Worm (Caenorhabditis elegans) whole organism, midembryonic: ENCODE results near the gene Y73B6A.3.

Experiments used
- T22C8.4 ChIP-seq: fragments of 200-800 bp; sonication (Bioruptor generic); IDR thresholded peaks from 2 replicates; pipeline ENCODE4 v1.3.6; 2022; ENCODE audit warnings: missing genetic modification characterization, missing compliant biosample characterization
- cog-1 ChIP-seq: sonication (generic microtip); optimal IDR thresholded peaks from 2 replicates; lab custom pipeline; 2016; ENCODE audit warnings: missing genetic modification characterization, missing compliant biosample characterization
- flt-1 ChIP-seq: fragments of 200-800 bp; sonication (Bioruptor generic); IDR thresholded peaks from 2 replicates; pipeline ENCODE4 v1.3.6; 2022; ENCODE audit warnings: missing genetic modification characterization, missing compliant biosample characterization
- klf-2 ChIP-seq: fragments of 200-800 bp; sonication (Bioruptor generic); conservative IDR thresholded peaks from 2 replicates; pipeline ENCODE4 v1.3.6; 2022; ENCODE audit warnings: missing genetic modification reagents, missing genetic modification characterization, missing compliant biosample characterization
- med-1 ChIP-seq: sonication (generic microtip); optimal IDR thresholded peaks from 2 replicates; lab custom pipeline; 2017; ENCODE audit warnings: missing genetic modification characterization, mild to moderate bottlenecking, missing compliant biosample characterization, antibody characterized with exemption, missing genetic modification reagents; ENCODE audit not compliant: insufficient read depth
- ref-1 ChIP-seq: fragments of 200-800 bp; sonication (Bioruptor generic); conservative IDR thresholded peaks from 2 replicates; pipeline ENCODE4 v1.3.6; 2022; ENCODE audit warnings: missing genetic modification reagents, missing genetic modification characterization, missing compliant biosample characterization
- tab-1 ChIP-seq: fragments of 200-800 bp; sonication (Bioruptor generic); IDR thresholded peaks from 2 replicates; pipeline ENCODE4 v1.3.6; 2022; ENCODE audit warnings: missing genetic modification characterization, missing compliant biosample characterization
- ztf-23 ChIP-seq: fragments of 200-800 bp; sonication (Bioruptor generic); IDR thresholded peaks from 2 replicates; pipeline ENCODE4 v1.3.6; 2022; ENCODE audit warnings: missing genetic modification reagents, missing genetic modification characterization, missing compliant biosample characterization
- ztf-29 ChIP-seq: fragments of 200-800 bp; sonication (Bioruptor generic); IDR thresholded peaks from 2 replicates; pipeline ENCODE4 v1.3.6; 2022; ENCODE audit warnings: missing genetic modification reagents, missing genetic modification characterization, missing compliant biosample characterization

The Y73B6A.3 gene

ce11 chrIV:6740190-6740589 lies at the start of gene Y73B6A.3:
TSS of gene Y73B6A.3 (minus strand) at chrIV:6740290.
- TF ChIP-seq flt-1 (GFP tag; lab: Robert Waterston, UW), result no peak
- TF ChIP-seq T22C8.4 (GFP tag; lab: Robert Waterston, UW), result no peak

DNA sequence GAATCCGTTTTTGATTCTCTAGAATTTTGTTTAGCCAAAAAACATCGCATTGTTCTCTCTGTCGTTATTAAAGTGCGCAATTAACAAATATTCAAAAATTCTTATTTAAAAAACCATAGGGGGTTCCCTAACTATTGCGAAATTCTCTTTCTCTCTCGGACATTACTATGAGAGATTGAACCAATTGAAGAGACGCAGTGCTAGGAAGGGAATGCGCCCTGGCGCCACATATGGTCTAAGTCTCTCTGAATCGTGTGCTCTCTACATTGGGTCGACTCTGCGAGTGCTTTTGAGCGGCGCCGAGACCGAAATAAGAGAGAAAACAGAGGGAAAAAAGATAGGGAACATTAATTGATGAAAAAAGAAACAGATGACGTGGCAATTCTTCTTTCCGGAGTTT lies 45.8 kb upstream of the Y73B6A.3 start:
- TF ChIP-seq ztf-29 (GFP tag; lab: Robert Waterston, UW), result no peak
- TF ChIP-seq flt-1 (GFP tag; lab: Robert Waterston, UW), result no peak
- TF ChIP-seq med-1 (GFP tag; lab: Kevin White, UChicago), result no peak
- no peak for TF ChIP-seq tab-1 (GFP tag; lab: Robert Waterston, UW)
- TF ChIP-seq klf-2 (GFP tag; lab: Robert Waterston, UW), result no peak
- TF ChIP-seq ref-1 (GFP tag; lab: Robert Waterston, UW), result no peak
- TF ChIP-seq cog-1 (tag; lab: Kevin White, UChicago), result no peak
- TF ChIP-seq ztf-23, result no peak

DNA sequence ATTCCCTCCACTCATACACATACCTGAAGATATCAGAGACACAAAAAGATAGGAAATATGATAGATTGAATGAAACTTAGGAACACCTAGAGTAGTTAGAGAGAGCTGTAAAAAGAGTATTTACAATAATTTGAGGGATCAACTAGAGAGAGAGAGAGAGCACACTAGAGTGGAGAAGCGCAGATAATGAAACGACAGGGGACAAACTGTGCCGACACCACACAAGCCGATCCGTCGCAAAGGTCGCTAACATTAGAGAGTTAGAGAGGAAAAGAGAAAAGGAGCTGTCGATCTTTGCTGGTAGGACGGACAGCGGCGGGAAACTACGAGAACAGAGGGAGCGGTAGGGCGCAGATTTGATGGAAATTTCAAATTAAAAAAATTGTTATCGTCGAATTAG lies 45.1 kb upstream of the Y73B6A.3 start, which contains the start of gene dyci-1:
TSS of gene dyci-1 (minus strand) at position 122 of the 400 bp plus-strand sequence.
- TF ChIP-seq ztf-29 (GFP tag; lab: Robert Waterston, UW) (no peak), ref-1 (GFP tag; lab: Robert Waterston, UW) (no peak), klf-2 (GFP tag; lab: Robert Waterston, UW) (no peak), med-1 (GFP tag; lab: Kevin White, UChicago) (no peak), tab-1 (GFP tag; lab: Robert Waterston, UW) (no peak), T22C8.4 (GFP tag; lab: Robert Waterston, UW) (no peak), ztf-23 (no peak), flt-1 (GFP tag; lab: Robert Waterston, UW) (no peak), cog-1 (tag; lab: Kevin White, UChicago) (no peak)

ce11 chrIV:6777156-6777555 lies 37.1 kb upstream of the Y73B6A.3 start:
- TF ChIP-seq ref-1 (GFP tag; lab: Robert Waterston, UW), result no peak
- no peak for TF ChIP-seq tab-1 (GFP tag; lab: Robert Waterston, UW)
- no peak for TF ChIP-seq ztf-23
- no peak for TF ChIP-seq T22C8.4 (GFP tag; lab: Robert Waterston, UW)
- TF ChIP-seq cog-1 (tag; lab: Kevin White, UChicago), result no peak
- no peak for TF ChIP-seq med-1 (GFP tag; lab: Kevin White, UChicago)
- TF ChIP-seq ztf-29 (GFP tag; lab: Robert Waterston, UW), result no peak
- TF ChIP-seq klf-2 (GFP tag; lab: Robert Waterston, UW), result no peak
- TF ChIP-seq flt-1 (GFP tag; lab: Robert Waterston, UW), result no peak

DNA sequence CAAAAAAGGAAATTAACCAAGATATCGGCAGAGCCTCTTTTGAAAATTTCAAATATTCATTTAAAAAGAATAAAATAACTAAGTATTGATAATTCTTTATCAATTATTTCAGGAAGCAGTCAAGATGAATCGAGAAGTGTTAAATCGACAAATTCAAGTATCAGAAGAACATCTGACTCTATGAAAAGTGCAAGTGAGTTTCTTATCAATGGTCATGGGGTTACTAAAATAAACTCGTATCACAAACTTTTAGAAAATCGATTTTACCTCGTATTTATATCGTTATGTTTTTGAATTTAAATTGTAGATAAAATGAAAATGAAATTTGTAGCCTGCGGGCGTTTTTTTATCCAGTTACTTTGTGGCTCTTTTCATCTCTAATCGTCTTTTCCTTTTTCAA lies 31.5 kb upstream of the Y73B6A.3 start:
- TF ChIP-seq med-1 (GFP tag; lab: Kevin White, UChicago) (no peak), ref-1 (GFP tag; lab: Robert Waterston, UW) (no peak), klf-2 (GFP tag; lab: Robert Waterston, UW) (no peak), cog-1 (tag; lab: Kevin White, UChicago) (no peak), T22C8.4 (GFP tag; lab: Robert Waterston, UW) (no peak), tab-1 (GFP tag; lab: Robert Waterston, UW) (no peak), ztf-29 (GFP tag; lab: Robert Waterston, UW) (no peak), flt-1 (GFP tag; lab: Robert Waterston, UW) (no peak), ztf-23 (no peak)

- no peak for TF ChIP-seq ref-1 (GFP tag; lab: Robert Waterston, UW)
- no peak for TF ChIP-seq tab-1 (GFP tag; lab: Robert Waterston, UW)
- no peak for TF ChIP-seq T22C8.4 (GFP tag; lab: Robert Waterston, UW)
- no peak for TF ChIP-seq ztf-23
- TF ChIP-seq cog-1 (tag; lab: Kevin White, UChicago), result no peak
- TF ChIP-seq med-1 (GFP tag; lab: Kevin White, UChicago), result no peak
- TF ChIP-seq ztf-29 (GFP tag; lab: Robert Waterston, UW), result no peak
- no peak for TF ChIP-seq klf-2 (GFP tag; lab: Robert Waterston, UW)
- no peak for TF ChIP-seq flt-1 (GFP tag; lab: Robert Waterston, UW)
Observed at ce11 chrIV:6770407-6770883, 30.4 kb upstream of the Y73B6A.3 start, which contains the start of gene anat-1. TSS of gene anat-1 (plus strand) at chrIV:6770833.

DNA sequence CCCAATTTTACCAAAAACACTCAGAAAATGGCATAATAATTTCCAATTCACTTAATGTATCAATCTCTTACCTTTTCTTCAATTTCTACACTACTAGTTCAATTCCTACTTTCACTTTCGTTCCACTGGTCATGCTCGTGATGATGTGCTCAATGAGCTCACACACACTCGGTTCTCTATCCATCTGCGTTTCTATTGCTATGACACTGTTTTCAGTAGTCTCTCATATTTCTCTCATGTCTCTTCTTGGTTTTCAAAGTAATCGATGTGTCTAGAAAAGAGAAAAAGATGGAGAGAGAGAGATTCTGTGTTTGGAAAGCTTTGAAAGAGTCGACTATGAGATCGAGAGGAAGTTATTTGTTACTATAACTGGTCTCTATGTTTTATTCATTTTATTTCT lies 27.1 kb upstream of the Y73B6A.3 start:
- TF ChIP-seq ztf-29 (GFP tag; lab: Robert Waterston, UW), result no peak
- TF ChIP-seq cog-1 (tag; lab: Kevin White, UChicago), result no peak
- no peak for TF ChIP-seq ztf-23
- no peak for TF ChIP-seq T22C8.4 (GFP tag; lab: Robert Waterston, UW)
- no peak for TF ChIP-seq klf-2 (GFP tag; lab: Robert Waterston, UW)
- TF ChIP-seq flt-1 (GFP tag; lab: Robert Waterston, UW), result no peak

DNA sequence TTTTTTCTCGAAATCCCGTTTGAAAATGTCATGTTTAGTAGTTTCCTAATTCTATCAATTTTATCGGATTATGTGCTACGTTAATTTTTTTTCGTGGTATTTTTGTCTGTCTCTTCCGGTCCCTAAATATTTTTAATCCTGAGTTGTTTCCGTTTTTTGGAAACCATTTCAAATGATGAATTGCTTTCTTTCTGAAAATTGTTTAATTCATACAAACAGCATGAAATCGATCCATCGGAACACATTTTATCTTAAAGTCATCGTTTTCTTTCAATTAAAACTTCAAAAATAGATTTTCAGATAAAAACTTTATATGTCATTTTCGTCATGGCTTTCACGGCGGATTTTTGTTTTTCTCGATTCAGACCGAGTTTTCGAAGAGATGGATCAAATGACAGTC lies 22.3 kb upstream of the Y73B6A.3 start, which contains the start of gene spd-3:
TSS of gene spd-3 (plus strand) at position 301 of the 400 bp plus-strand sequence.
- no peak for TF ChIP-seq klf-2 (GFP tag; lab: Robert Waterston, UW)
- no peak for TF ChIP-seq T22C8.4 (GFP tag; lab: Robert Waterston, UW)
- TF ChIP-seq cog-1 (tag; lab: Kevin White, UChicago), result no peak
- no peak for TF ChIP-seq ztf-29 (GFP tag; lab: Robert Waterston, UW)
- TF ChIP-seq ztf-23, result no peak
- TF ChIP-seq flt-1 (GFP tag; lab: Robert Waterston, UW), result no peak
- TF ChIP-seq tab-1 (GFP tag; lab: Robert Waterston, UW), result no peak
- no peak for TF ChIP-seq med-1 (GFP tag; lab: Kevin White, UChicago)
- no peak for TF ChIP-seq ref-1 (GFP tag; lab: Robert Waterston, UW)

ce11 chrIV:6757614-6758013 lies 17.5 kb upstream of the Y73B6A.3 start:
- TF ChIP-seq cog-1 (tag; lab: Kevin White, UChicago), result no peak
- TF ChIP-seq T22C8.4 (GFP tag; lab: Robert Waterston, UW), result no peak
- TF ChIP-seq flt-1 (GFP tag; lab: Robert Waterston, UW), result no peak
- TF ChIP-seq med-1 (GFP tag; lab: Kevin White, UChicago), result no peak
- TF ChIP-seq klf-2 (GFP tag; lab: Robert Waterston, UW), result no peak
- TF ChIP-seq ref-1 (GFP tag; lab: Robert Waterston, UW), result no peak
- TF ChIP-seq ztf-23, result no peak
